Worm (Caenorhabditis elegans): Measurements from ENCODE around the gene let-99.

ce11 chrIV:12547824-12548223 is 19.8 kb upstream of the let-99 start, which contains the start of gene ipmk-1:
- TF ChIP-seq cog-1 (tag; optimal IDR thresholded peaks at IDR 0.05) = no peak
- TF ChIP-seq tab-1 (GFP tag; IDR thresholded peaks at IDR 0.05) = no peak

Measured in whole organism, midembryonic.